Worm (Caenorhabditis elegans) whole organism, L4 larva: Measurements from ENCODE around the gene T09D3.9.

Experiments used
- D1046.2 ChIP-seq: fragments of 200-800 bp; sonication (Bioruptor generic); IDR thresholded peaks from 2 replicates; pipeline ENCODE4 v1.3.6; 2022; ENCODE audit warnings: missing genetic modification characterization, missing compliant biosample characterization
- F49E8.2 ChIP-seq: sonication (generic microtip); optimal IDR thresholded peaks from 2 replicates; lab custom pipeline; 2016; ENCODE audit warnings: missing compliant biosample characterization, mild to moderate bottlenecking, missing genetic modification characterization, borderline replicate concordance
- Y105C5A.15 ChIP-seq: fragments of 200-800 bp; sonication (Bioruptor generic); IDR thresholded peaks from 2 replicates; pipeline ENCODE4 v1.3.6; 2022; ENCODE audit warnings: missing genetic modification characterization, missing compliant biosample characterization
- Y48G9A.11 ChIP-seq: fragments of 200-800 bp; sonication (Bioruptor generic); IDR thresholded peaks from 2 replicates; pipeline ENCODE4 v1.3.6; 2022; ENCODE audit warnings: missing genetic modification reagents, missing genetic modification characterization, missing compliant biosample characterization
- Y5F2A.4 ChIP-seq: fragments of 200-800 bp; sonication (Bioruptor generic); optimal IDR thresholded peaks from 2 replicates; lab custom pipeline; 2018; ENCODE audit warnings: mild to moderate bottlenecking, missing genetic modification characterization, missing compliant biosample characterization
- Y75B8A.6 ChIP-seq: fragments of 200-800 bp; sonication (Bioruptor generic); IDR thresholded peaks from 2 replicates; pipeline ENCODE4 v1.3.6; 2022; ENCODE audit warnings: missing genetic modification reagents, missing genetic modification characterization, missing compliant biosample characterization
- ZK337.2 ChIP-seq: fragments of 200-800 bp; sonication (Bioruptor generic); IDR thresholded peaks from 2 replicates; pipeline ENCODE4 v1.3.6; 2022; ENCODE audit warnings: missing genetic modification reagents, missing genetic modification characterization, missing compliant biosample characterization
- aha-1 ChIP-seq: fragments of 150-350 bp; peaks from one replicate; lab custom pipeline; 2014; ENCODE audit warnings: missing biosample characterization, missing genetic modification characterization
- ama-1 ChIP-seq: fragments of 150-350 bp; optimal IDR thresholded peaks from 2 replicates; lab custom pipeline; 2014; ENCODE audit warnings: inconsistent platforms, mixed read lengths
- attf-4 ChIP-seq: sonication (generic microtip); optimal IDR thresholded peaks from 3 replicates; lab custom pipeline; 2017; ENCODE audit warnings: missing biosample characterization, missing genetic modification characterization
- ceh-82 ChIP-seq: sonication (generic microtip); optimal IDR thresholded peaks from 2 replicates; lab custom pipeline; 2017; ENCODE audit warnings: missing biosample characterization, missing genetic modification characterization
- ces-1 ChIP-seq: fragments of 150-350 bp; sonication (generic microtip); optimal IDR thresholded peaks from 4 replicates; lab custom pipeline; 2014; ENCODE audit warnings: missing biosample characterization, missing genetic modification reagents, missing genetic modification characterization
- daf-16 ChIP-seq, 3 experiments: sonication (generic microtip); optimal IDR thresholded peaks; 2 replicates each; lab custom pipeline; 2016 to 2017; ENCODE audit warnings: missing genetic modification characterization in 3 of 3, missing genetic modification reagents in 3 of 3, mild to moderate bottlenecking in 2 of 3, missing compliant biosample characterization in 2 of 3, missing biosample characterization in 1 of 3, moderate library complexity in 1 of 3
- daf-19 ChIP-seq: fragments of 200-800 bp; sonication (Bioruptor generic); conservative IDR thresholded peaks from 2 replicates; pipeline ENCODE4 v1.3.6; 2022; ENCODE audit warnings: missing genetic modification characterization, missing compliant biosample characterization
- daf-8 ChIP-seq: fragments of 200-800 bp; sonication (Bioruptor generic); IDR thresholded peaks from 2 replicates; pipeline ENCODE4 v1.3.6; 2022; ENCODE audit warnings: missing genetic modification characterization, missing compliant biosample characterization
- dmd-9 ChIP-seq: fragments of 200-800 bp; sonication (Bioruptor generic); IDR thresholded peaks from 2 replicates; pipeline ENCODE4 v1.3.6; 2022; ENCODE audit warnings: missing genetic modification reagents, missing genetic modification characterization, missing compliant biosample characterization
- duxl-1 ChIP-seq: sonication (generic microtip); optimal IDR thresholded peaks from 2 replicates; lab custom pipeline; 2016; ENCODE audit warnings: mild to moderate bottlenecking, missing genetic modification characterization, moderate library complexity, missing compliant biosample characterization; ENCODE audit not compliant: poor library complexity
- dve-1 ChIP-seq: sonication (generic microtip); optimal IDR thresholded peaks from 2 replicates; lab custom pipeline; 2017; ENCODE audit warnings: antibody characterized with exemption, mild to moderate bottlenecking, missing genetic modification characterization, missing compliant biosample characterization; ENCODE audit not compliant: insufficient read depth
- egl-43 ChIP-seq: fragments of 200-800 bp; sonication (Bioruptor generic); IDR thresholded peaks from 2 replicates; pipeline ENCODE4 v1.3.6; 2022; ENCODE audit warnings: missing genetic modification reagents, missing genetic modification characterization, missing compliant biosample characterization
- gei-8 ChIP-seq: fragments of 200-800 bp; sonication (Bioruptor generic); optimal IDR thresholded peaks from 2 replicates; lab custom pipeline; 2018; ENCODE audit warnings: mild to moderate bottlenecking, missing genetic modification characterization, missing compliant biosample characterization
- hlh-11 ChIP-seq: fragments of 200-800 bp; sonication (Bioruptor generic); optimal IDR thresholded peaks from 2 replicates; lab custom pipeline; 2018; ENCODE audit warnings: mild to moderate bottlenecking, missing genetic modification characterization, missing compliant biosample characterization
- hmg-1.1 ChIP-seq: fragments of 200-800 bp; sonication (Bioruptor generic); IDR thresholded peaks from 2 replicates; pipeline ENCODE4 v1.3.6; 2022; ENCODE audit warnings: missing genetic modification reagents, missing genetic modification characterization, missing compliant biosample characterization
- lim-7 ChIP-seq: fragments of 200-800 bp; sonication (Bioruptor generic); IDR thresholded peaks from 2 replicates; pipeline ENCODE4 v1.3.6; 2022; ENCODE audit warnings: missing genetic modification characterization, missing compliant biosample characterization
- lsy-2 ChIP-seq, 2 experiments: fragments of 150-350 bp in 1 of 2; sonication (generic microtip) in 1 of 2; optimal IDR thresholded peaks; 2 replicates each; lab custom pipeline; 2014 to 2017; ENCODE audit warnings: missing biosample characterization in 2 of 2, missing genetic modification characterization in 2 of 2
- mdl-1 ChIP-seq, 2 experiments: fragments of 150-350 bp in 1 of 2; sonication (generic microtip) in 1 of 2; optimal IDR thresholded peaks; 2 replicates each; lab custom pipeline; 2014 to 2017; ENCODE audit warnings: missing biosample characterization in 2 of 2, missing genetic modification characterization in 2 of 2
- mep-1 ChIP-seq: fragments of 150-350 bp; sonication (generic microtip); optimal IDR thresholded peaks from 3 replicates; lab custom pipeline; 2014; ENCODE audit warnings: missing biosample characterization, missing genetic modification characterization
- mxl-3 ChIP-seq: fragments of 200-800 bp; sonication (Bioruptor generic); optimal IDR thresholded peaks from 2 replicates; lab custom pipeline; 2018; ENCODE audit warnings: mild to moderate bottlenecking, missing genetic modification characterization, missing compliant biosample characterization
- nhr-102 ChIP-seq: sonication (generic microtip); optimal IDR thresholded peaks from 2 replicates; lab custom pipeline; 2016; ENCODE audit warnings: mild to moderate bottlenecking, missing genetic modification characterization, moderate library complexity, missing compliant biosample characterization
- nhr-111 ChIP-seq: fragments of 200-800 bp; sonication (Bioruptor generic); optimal IDR thresholded peaks from 2 replicates; lab custom pipeline; 2018; ENCODE audit warnings: mild to moderate bottlenecking, missing genetic modification characterization, missing compliant biosample characterization
- nhr-28 ChIP-seq: fragments of 150-350 bp; optimal IDR thresholded peaks from 2 replicates; lab custom pipeline; 2014; ENCODE audit warnings: missing biosample characterization, missing genetic modification characterization
- nhr-48 ChIP-seq: sonication (generic microtip); optimal IDR thresholded peaks from 2 replicates; lab custom pipeline; 2016; ENCODE audit warnings: mild to moderate bottlenecking, missing genetic modification characterization, missing compliant biosample characterization
- nhr-6 ChIP-seq: fragments of 150-350 bp; optimal IDR thresholded peaks from 2 replicates; lab custom pipeline; 2014; ENCODE audit warnings: missing biosample characterization, missing genetic modification characterization
- nhr-77 ChIP-seq: fragments of 150-350 bp; optimal IDR thresholded peaks from 2 replicates; lab custom pipeline; 2014; ENCODE audit warnings: missing biosample characterization, missing genetic modification characterization
- saeg-2 ChIP-seq: fragments of 200-800 bp; sonication (Bioruptor generic); IDR thresholded peaks from 2 replicates; pipeline ENCODE4 v1.3.6; 2022; ENCODE audit warnings: missing genetic modification reagents, missing genetic modification characterization, missing compliant biosample characterization
- sdz-12 ChIP-seq: fragments of 200-800 bp; sonication (Bioruptor generic); optimal IDR thresholded peaks from 2 replicates; lab custom pipeline; 2018; ENCODE audit warnings: mild to moderate bottlenecking, missing genetic modification characterization, missing compliant biosample characterization
- set-16 ChIP-seq: fragments of 200-800 bp; sonication (Bioruptor generic); IDR thresholded peaks from 2 replicates; pipeline ENCODE4 v1.3.6; 2022; ENCODE audit warnings: missing genetic modification reagents, missing genetic modification characterization, missing compliant biosample characterization
- spr-1 ChIP-seq: sonication (generic microtip); optimal IDR thresholded peaks from 2 replicates; lab custom pipeline; 2016; ENCODE audit warnings: mild to moderate bottlenecking, missing genetic modification characterization, missing compliant biosample characterization
- tra-1 ChIP-seq: fragments of 200-800 bp; sonication (Bioruptor generic); IDR thresholded peaks from 2 replicates; pipeline ENCODE4 v1.3.6; 2022; ENCODE audit warnings: missing genetic modification reagents, missing genetic modification characterization, missing compliant biosample characterization
- unc-39 ChIP-seq: sonication (generic microtip); optimal IDR thresholded peaks from 2 replicates; lab custom pipeline; 2017; ENCODE audit warnings: missing biosample characterization, missing genetic modification characterization
- unc-62 ChIP-seq, 3 experiments: fragments of 150-350 bp in 1 of 3; sonication (generic microtip); optimal IDR thresholded peaks in 2 of 3; peaks in 1 of 3; 1 replicate in 1 of 3; 2 replicates in 2 of 3; lab custom pipeline; 2014 to 2017; ENCODE audit warnings: missing biosample characterization in 3 of 3, missing genetic modification characterization in 3 of 3, missing genetic modification reagents in 3 of 3, missing genotype in 1 of 3
- vab-7 ChIP-seq: fragments of 200-800 bp; sonication (Bioruptor generic); IDR thresholded peaks from 2 replicates; pipeline ENCODE4 v1.3.6; 2022; ENCODE audit warnings: missing genetic modification reagents, missing genetic modification characterization, missing compliant biosample characterization
- zfp-3 ChIP-seq: fragments of 200-800 bp; sonication (Bioruptor generic); conservative IDR thresholded peaks from 2 replicates; pipeline ENCODE4 v1.3.6; 2022; ENCODE audit warnings: missing genetic modification reagents, missing genetic modification characterization, missing compliant biosample characterization
- ztf-11 ChIP-seq: fragments of 150-350 bp; optimal IDR thresholded peaks from 2 replicates; lab custom pipeline; 2014; ENCODE audit warnings: missing biosample characterization, missing genetic modification characterization

T09D3.9 gene

ce11 chrV:5336884-5337283 is 31.8 kb downstream of the T09D3.9 start, which contains the start of gene srg-29:
Gene srg-29 (plus strand): TSS chrV:5337184.
- TF ChIP-seq aha-1 (tag; lab: Kevin White, UChicago) (peak; percentile 30), saeg-2 (GFP tag; lab: Robert Waterston, UW) (no peak)

ce11 chrV:5334588-5334987 is 34.1 kb downstream of the T09D3.9 start, which contains the start of gene srg-28:
Gene srg-28 (plus strand): TSS chrV:5334888.
- no peak for TF ChIP-seq nhr-102 (tag; lab: Kevin White, UChicago)
- no peak for TF ChIP-seq vab-7 (GFP tag; lab: Robert Waterston, UW)
- no peak for TF ChIP-seq ces-1 (GFP tag; lab: Kevin White, UChicago)

DNA sequence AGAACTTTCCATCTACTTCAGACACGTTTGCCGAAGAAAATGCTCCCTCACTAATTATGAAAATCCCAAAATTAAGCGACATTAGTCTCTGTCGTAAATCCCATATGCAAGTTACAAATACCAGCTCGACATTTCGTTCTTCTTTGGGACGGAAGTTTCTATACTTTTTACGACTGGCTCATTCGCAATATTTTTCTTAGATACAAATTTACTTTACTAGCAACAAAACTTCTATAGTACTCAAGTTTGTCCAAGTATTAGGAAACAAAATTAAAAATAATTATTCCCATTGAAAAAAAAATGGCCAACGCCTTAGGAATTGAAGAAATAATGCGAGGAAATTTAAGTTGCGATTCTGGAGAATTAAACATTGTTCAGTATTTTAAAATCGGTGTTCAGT is 37.7 kb downstream of the T09D3.9 start, which contains the start of gene srg-26:
Gene srg-26 (plus strand): TSS at position 301 of the 400 bp plus-strand sequence.
- TF ChIP-seq D1046.2 (no peak), Y5F2A.4 (GFP tag; lab: Kevin White, UChicago) (no peak), unc-39 (tag; lab: Kevin White, UChicago) (no peak), lsy-2 (tag; optimal IDR thresholded peaks at IDR 0.05; lab: Kevin White, UChicago) (no peak), Y105C5A.15 (no peak), ama-1 (lab: Kevin White, UChicago) (no peak), sdz-12 (GFP tag; lab: Kevin White, UChicago) (no peak), daf-19 (GFP tag; lab: Robert Waterston, UW) (no peak), nhr-6 (no peak), unc-62 (GFP tag; optimal IDR thresholded peaks at IDR 0.05 in 1 of 2; lab: Kevin White, UChicago) (no peak), unc-62 (tag; optimal IDR thresholded peaks at IDR 0.05; lab: Kevin White, UChicago) (no peak), dmd-9 (GFP tag; lab: Robert Waterston, UW) (no peak), mdl-1 (tag; optimal IDR thresholded peaks at IDR 0.05; lab: Kevin White, UChicago) (no peak), hmg-1.1 (GFP tag; lab: Robert Waterston, UW) (no peak), daf-8 (GFP tag; lab: Robert Waterston, UW) (no peak), ceh-82 (tag; lab: Kevin White, UChicago) (no peak), Y48G9A.11 (no peak)

- TF ChIP-seq mep-1 (tag; lab: Kevin White, UChicago) (peak; percentile 54), set-16 (GFP tag; lab: Robert Waterston, UW) (no peak), tra-1 (GFP tag; lab: Robert Waterston, UW) (0 out of 2 replicates have a peak, but pooled peaks have one; percentile 25), mdl-1 (tag; optimal IDR thresholded peaks at IDR 0.05; lab: Kevin White, UChicago) (peak in 1 of 2 experiments; percentile 29), ZK337.2 (no peak), ztf-11 (tag; lab: Kevin White, UChicago) (no peak), nhr-111 (GFP tag; lab: Kevin White, UChicago) (no peak), duxl-1 (tag; lab: Kevin White, UChicago) (peak; percentile 29), dve-1 (peak; percentile 55), mxl-3 (GFP tag; lab: Kevin White, UChicago) (peak; percentile 4), egl-43 (peak; percentile 58; the same call in 1 of the 2 replicates), F49E8.2 (no peak), Y75B8A.6 (GFP tag; lab: Robert Waterston, UW) (no peak), ama-1 (lab: Kevin White, UChicago) (no peak), hlh-11 (tag; lab: Kevin White, UChicago) (peak; percentile 85), nhr-48 (tag; lab: Kevin White, UChicago) (peak; percentile 72), spr-1 (peak; percentile 69), nhr-77 (tag; lab: Kevin White, UChicago) (peak; percentile 60), lim-7 (GFP tag; lab: Robert Waterston, UW) (peak; percentile 59; the same call in 1 of the 2 replicates), vab-7 (GFP tag; lab: Robert Waterston, UW) (0 out of 2 replicates have a peak, but pooled peaks have one; percentile 37), gei-8 (GFP tag; lab: Kevin White, UChicago) (peak; percentile 28), daf-16 (GFP tag; optimal IDR thresholded peaks at IDR 0.05; lab: Kevin White, UChicago) (peak; percentile 58 to 81), daf-16 (tag; optimal IDR thresholded peaks at IDR 0.05; lab: Kevin White, UChicago) (peak; percentile 79), zfp-3 (GFP tag; lab: Robert Waterston, UW) (no peak), dmd-9 (GFP tag; lab: Robert Waterston, UW) (0 out of 2 replicates have a peak, but pooled peaks have one; percentile 29), saeg-2 (GFP tag; lab: Robert Waterston, UW) (no peak), nhr-28 (peak; percentile 83), attf-4 (tag; lab: Kevin White, UChicago) (no peak)
Measured at ce11 chrV:5329677-5330266, 38.9 kb downstream of the T09D3.9 start.
